Worm (Caenorhabditis elegans) whole organism, L4 larva: Measurements from ENCODE around the gene ttbk-8.1.

ENCODE experiments used
- F49E8.2 ChIP-seq: sonication (generic microtip); optimal IDR thresholded peaks from 2 replicates; lab custom pipeline; 2016; ENCODE audit warnings: missing compliant biosample characterization, mild to moderate bottlenecking, missing genetic modification characterization, borderline replicate concordance
- R02D3.7 ChIP-seq: fragments of 150-350 bp; sonication (generic microtip); optimal IDR thresholded peaks from 3 replicates; lab custom pipeline; 2014; ENCODE audit warnings: missing biosample characterization, missing genetic modification characterization
- Y48G9A.11 ChIP-seq: fragments of 200-800 bp; sonication (Bioruptor generic); IDR thresholded peaks from 2 replicates; pipeline ENCODE4 v1.3.6; 2022; ENCODE audit warnings: missing genetic modification reagents, missing genetic modification characterization, missing compliant biosample characterization
- Y5F2A.4 ChIP-seq: fragments of 200-800 bp; sonication (Bioruptor generic); optimal IDR thresholded peaks from 2 replicates; lab custom pipeline; 2018; ENCODE audit warnings: mild to moderate bottlenecking, missing genetic modification characterization, missing compliant biosample characterization
- aha-1 ChIP-seq: fragments of 150-350 bp; peaks from one replicate; lab custom pipeline; 2014; ENCODE audit warnings: missing biosample characterization, missing genetic modification characterization
- arid-1 ChIP-seq: fragments of 200-800 bp; sonication (Bioruptor generic); conservative IDR thresholded peaks from 2 replicates; pipeline ENCODE4 v1.3.6; 2022; ENCODE audit warnings: missing genetic modification reagents, missing genetic modification characterization, missing compliant biosample characterization
- ceh-82 ChIP-seq: sonication (generic microtip); optimal IDR thresholded peaks from 2 replicates; lab custom pipeline; 2017; ENCODE audit warnings: missing biosample characterization, missing genetic modification characterization
- daf-16 ChIP-seq, 3 experiments: sonication (generic microtip); optimal IDR thresholded peaks; 2 replicates each; lab custom pipeline; 2016 to 2017; ENCODE audit warnings: missing genetic modification characterization in 3 of 3, missing genetic modification reagents in 3 of 3, mild to moderate bottlenecking in 2 of 3, missing compliant biosample characterization in 2 of 3, missing biosample characterization in 1 of 3, moderate library complexity in 1 of 3
- dmd-8 ChIP-seq: fragments of 200-800 bp; sonication (Bioruptor generic); IDR thresholded peaks from 2 replicates; pipeline ENCODE4 v1.3.6; 2022; ENCODE audit warnings: missing genetic modification characterization, missing compliant biosample characterization
- dpl-1 ChIP-seq: fragments of 150-350 bp; optimal IDR thresholded peaks from 2 replicates; lab custom pipeline; 2014; ENCODE audit warnings: missing biosample characterization, missing genetic modification reagents, missing genetic modification characterization
- fos-1 ChIP-seq: fragments of 150-350 bp; optimal IDR thresholded peaks from 2 replicates; lab custom pipeline; 2014; ENCODE audit warnings: missing biosample characterization, missing genetic modification characterization
- hlh-30 ChIP-seq: sonication (generic microtip); optimal IDR thresholded peaks from 2 replicates; lab custom pipeline; 2017; ENCODE audit warnings: antibody characterized with exemption, mild to moderate bottlenecking, missing genetic modification characterization, missing compliant biosample characterization; ENCODE audit not compliant: insufficient read depth
- lin-38 ChIP-seq: fragments of 200-800 bp; sonication (Bioruptor generic); IDR thresholded peaks from 2 replicates; pipeline ENCODE4 v1.3.6; 2022; ENCODE audit warnings: missing genetic modification reagents, missing genetic modification characterization, missing compliant biosample characterization
- lsy-2 ChIP-seq, 2 experiments: fragments of 150-350 bp in 1 of 2; sonication (generic microtip) in 1 of 2; optimal IDR thresholded peaks; 2 replicates each; lab custom pipeline; 2014 to 2017; ENCODE audit warnings: missing biosample characterization in 2 of 2, missing genetic modification characterization in 2 of 2
- madf-9 ChIP-seq: fragments of 200-800 bp; sonication (Bioruptor generic); conservative IDR thresholded peaks from 2 replicates; pipeline ENCODE4 v1.3.6; 2022; ENCODE audit warnings: missing genetic modification reagents, missing genetic modification characterization, missing compliant biosample characterization
- mes-2 ChIP-seq: sonication (generic microtip); optimal IDR thresholded peaks from 2 replicates; lab custom pipeline; 2016; ENCODE audit warnings: missing genotype, mild to moderate bottlenecking, missing genetic modification characterization, missing compliant biosample characterization; ENCODE audit not compliant: poor library complexity, severe bottlenecking
- mxl-3 ChIP-seq: fragments of 200-800 bp; sonication (Bioruptor generic); optimal IDR thresholded peaks from 2 replicates; lab custom pipeline; 2018; ENCODE audit warnings: mild to moderate bottlenecking, missing genetic modification characterization, missing compliant biosample characterization
- nhr-11 ChIP-seq: fragments of 150-350 bp; optimal IDR thresholded peaks from 2 replicates; lab custom pipeline; 2014; ENCODE audit warnings: missing biosample characterization, missing genetic modification characterization
- nhr-25 ChIP-seq: sonication (generic microtip); optimal IDR thresholded peaks from 2 replicates; lab custom pipeline; 2017; ENCODE audit warnings: missing genetic modification characterization, mild to moderate bottlenecking, missing compliant biosample characterization, antibody characterized with exemption, moderate library complexity, borderline replicate concordance; ENCODE audit not compliant: insufficient read depth
- nhr-77 ChIP-seq: fragments of 150-350 bp; optimal IDR thresholded peaks from 2 replicates; lab custom pipeline; 2014; ENCODE audit warnings: missing biosample characterization, missing genetic modification characterization
- pha-4 ChIP-seq, 2 experiments: fragments of 150-350 bp in 1 of 2; fragments of 200-800 bp in 1 of 2; sonication (Bioruptor generic) in 1 of 2; IDR thresholded peaks in 1 of 2; optimal IDR thresholded peaks in 1 of 2; 2 replicates each; pipeline versions ENCODE4 v1.3.6 to Lab custom; 2014 to 2022; ENCODE audit warnings: missing genetic modification characterization in 2 of 2, missing genetic modification reagents in 2 of 2, missing biosample characterization in 1 of 2, missing compliant biosample characterization in 1 of 2
- rbr-2 ChIP-seq: sonication (generic microtip); optimal IDR thresholded peaks from 2 replicates; lab custom pipeline; 2016; ENCODE audit warnings: missing genotype, missing genetic modification characterization, missing compliant biosample characterization
- snpc-1.2 ChIP-seq: fragments of 200-800 bp; sonication (Bioruptor generic); IDR thresholded peaks from 2 replicates; pipeline ENCODE4 v1.3.6; 2022; ENCODE audit warnings: missing genetic modification reagents, missing genetic modification characterization, missing compliant biosample characterization
- spr-1 ChIP-seq: sonication (generic microtip); optimal IDR thresholded peaks from 2 replicates; lab custom pipeline; 2016; ENCODE audit warnings: mild to moderate bottlenecking, missing genetic modification characterization, missing compliant biosample characterization
- tag-97 ChIP-seq: fragments of 200-800 bp; sonication (Bioruptor generic); IDR thresholded peaks from 2 replicates; pipeline ENCODE4 v1.3.6; 2022; ENCODE audit warnings: missing genetic modification characterization, missing compliant biosample characterization
- unc-130 ChIP-seq: sonication (generic microtip); optimal IDR thresholded peaks from 2 replicates; lab custom pipeline; 2016; ENCODE audit warnings: missing genetic modification reagents, missing genetic modification characterization, missing compliant biosample characterization
- unc-39 ChIP-seq: sonication (generic microtip); optimal IDR thresholded peaks from 2 replicates; lab custom pipeline; 2017; ENCODE audit warnings: missing biosample characterization, missing genetic modification characterization
- unc-62 ChIP-seq, 3 experiments: fragments of 150-350 bp in 1 of 3; sonication (generic microtip); optimal IDR thresholded peaks in 2 of 3; peaks in 1 of 3; 1 replicate in 1 of 3; 2 replicates in 2 of 3; lab custom pipeline; 2014 to 2017; ENCODE audit warnings: missing biosample characterization in 3 of 3, missing genetic modification characterization in 3 of 3, missing genetic modification reagents in 3 of 3, missing genotype in 1 of 3
- zfp-2 ChIP-seq: sonication (generic microtip); optimal IDR thresholded peaks from 2 replicates; lab custom pipeline; 2016; ENCODE audit warnings: mild to moderate bottlenecking, missing genetic modification characterization, missing compliant biosample characterization
- zip-11 ChIP-seq: fragments of 200-800 bp; sonication (Bioruptor generic); IDR thresholded peaks from 2 replicates; pipeline ENCODE4 v1.3.6; 2022; ENCODE audit warnings: missing genetic modification characterization, missing compliant biosample characterization
- zip-2 ChIP-seq: fragments of 150-350 bp; optimal IDR thresholded peaks from 2 replicates; lab custom pipeline; 2014; ENCODE audit warnings: missing biosample characterization, missing genetic modification characterization
- ztf-11 ChIP-seq: fragments of 150-350 bp; optimal IDR thresholded peaks from 2 replicates; lab custom pipeline; 2014; ENCODE audit warnings: missing biosample characterization, missing genetic modification characterization

ttbk-8.1 gene

DNA sequence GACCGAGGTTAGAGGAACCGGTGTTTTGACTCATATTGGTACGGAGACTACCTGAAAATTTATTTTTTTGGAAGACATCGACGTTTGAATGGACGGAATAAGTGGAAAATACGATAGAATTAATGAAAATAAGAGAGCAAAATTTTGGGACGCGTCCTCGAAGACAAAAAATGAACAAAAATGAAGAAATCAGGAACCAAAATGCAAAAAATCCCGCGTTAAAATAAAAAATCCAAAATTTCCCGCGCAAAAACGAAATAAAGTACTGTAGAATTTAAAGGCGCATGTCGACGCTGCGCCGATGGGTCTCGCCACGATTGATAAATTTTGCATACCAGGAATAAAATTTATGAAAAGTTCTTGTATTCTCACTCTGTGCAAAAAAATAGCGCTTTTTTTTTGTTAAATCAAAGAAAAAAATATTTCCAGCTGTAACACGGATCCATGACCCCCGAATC is 40.0 kb downstream of the ttbk-8.1 start, which contains the start of gene puf-3:
TSS of gene puf-3 (minus strand) at position 51 of the 458 bp plus-strand sequence.
- TF ChIP-seq zfp-2 (tag; lab: Kevin White, UChicago) (no peak), unc-130 (GFP tag; lab: Kevin White, UChicago) (peak; percentile 63), rbr-2 (tag; lab: Kevin White, UChicago) (no peak), spr-1 (no peak), lin-38 (GFP tag; lab: Robert Waterston, UW) (peak; percentile 69), fos-1 (tag; lab: Kevin White, UChicago) (no peak), F49E8.2 (tag; lab: Kevin White, UChicago) (peak; percentile 86), ceh-82 (no peak), arid-1 (GFP tag; lab: Robert Waterston, UW) (no peak), R02D3.7 (tag; lab: Kevin White, UChicago) (no peak), zip-2 (no peak), hlh-30 (no peak), zip-11 (GFP tag; lab: Robert Waterston, UW) (no peak), Y5F2A.4 (no peak), Y48G9A.11 (GFP tag; lab: Robert Waterston, UW) (peak; percentile 46; the same call in 1 of the 2 replicates), ztf-11 (tag; lab: Kevin White, UChicago) (no peak), snpc-1.2 (GFP tag; lab: Robert Waterston, UW) (peak; percentile 94), dmd-8 (GFP tag; lab: Robert Waterston, UW) (no peak), unc-39 (tag; lab: Kevin White, UChicago) (no peak)

- TF ChIP-seq ztf-11 (tag; lab: Kevin White, UChicago) (no peak), nhr-25 (no peak), snpc-1.2 (GFP tag; lab: Robert Waterston, UW) (peak; percentile 53; the same call in 1 of the 2 replicates), nhr-11 (tag; lab: Kevin White, UChicago) (no peak), daf-16 (GFP tag; optimal IDR thresholded peaks at IDR 0.05; lab: Kevin White, UChicago) (no peak), daf-16 (tag; optimal IDR thresholded peaks at IDR 0.05; lab: Kevin White, UChicago) (peak; percentile 23), unc-62 (GFP tag; optimal IDR thresholded peaks at IDR 0.05 in 1 of 2; lab: Kevin White, UChicago) (peak in 1 of 2 experiments; percentile 23), unc-62 (tag; optimal IDR thresholded peaks at IDR 0.05; lab: Kevin White, UChicago) (no peak), dpl-1 (GFP tag; lab: Kevin White, UChicago) (no peak), arid-1 (GFP tag; lab: Robert Waterston, UW) (0 out of 2 replicates have a peak, but pooled peaks have one; percentile 16), pha-4 (GFP tag; IDR thresholded peaks at IDR 0.05; lab: Robert Waterston, UW) (0 out of 2 replicates have a peak, but pooled peaks have one; percentile 31), pha-4 (tag; optimal IDR thresholded peaks at IDR 0.05; lab: Kevin White, UChicago) (no peak), tag-97 (GFP tag; lab: Robert Waterston, UW) (no peak), nhr-77 (tag; lab: Kevin White, UChicago) (no peak), mxl-3 (no peak), aha-1 (tag; lab: Kevin White, UChicago) (peak; percentile 76)
These were observed 40.9 kb downstream of the ttbk-8.1 start for ce11 chrIV:13513010-13513409.

- TF ChIP-seq lsy-2 (tag; optimal IDR thresholded peaks at IDR 0.05; lab: Kevin White, UChicago): peak in 1 of 2 experiments; percentile 32
- peak; percentile 53 for TF ChIP-seq lin-38 (GFP tag; lab: Robert Waterston, UW)
- peak; percentile 5 for TF ChIP-seq mes-2
- no peak for TF ChIP-seq ztf-11 (tag; lab: Kevin White, UChicago)
- no peak for TF ChIP-seq madf-9 (GFP tag; lab: Robert Waterston, UW)
- TF ChIP-seq hlh-30: peak; percentile 81
These were observed 49.7 kb downstream of the ttbk-8.1 start, which contains the start of gene dcap-2 for ce11 chrIV:13521785-13522184. Gene dcap-2 (minus strand): TSS chrIV:13521870.
